Worm (Caenorhabditis elegans): Measurements from ENCODE around the gene dlg-1.

ce11 chrX:5518352-5518751 lies 38.9 kb downstream of the dlg-1 start:
- TF ChIP-seq unc-62 (GFP tag; optimal IDR thresholded peaks at IDR 0.05) (no peak), eor-1 (tag; optimal IDR thresholded peaks at IDR 0.05) (no peak)

All from whole organism, L3 larva.